Worm (Caenorhabditis elegans) whole organism, L3 larva: Measurements from ENCODE around the gene Y56A3A.30.

Experiments
- ZK546.5 ChIP-seq: sonication (generic microtip); optimal IDR thresholded peaks from 2 replicates; lab custom pipeline; 2017; ENCODE audit warnings: missing biosample characterization, missing genetic modification characterization
- elt-2 ChIP-seq: sonication (generic microtip); optimal IDR thresholded peaks from 2 replicates; lab custom pipeline; 2016; ENCODE audit warnings: missing genetic modification reagents, mild to moderate bottlenecking, missing genetic modification characterization, missing compliant biosample characterization
- fos-1 ChIP-seq: fragments of 150-350 bp; optimal IDR thresholded peaks from 2 replicates; lab custom pipeline; 2014; ENCODE audit warnings: missing biosample characterization, missing genetic modification characterization
- lin-15B ChIP-seq: fragments of 150-350 bp; optimal IDR thresholded peaks from 2 replicates; lab custom pipeline; 2014; ENCODE audit warnings: missing biosample characterization, missing genetic modification characterization
- lin-39 ChIP-seq: fragments of 150-350 bp; optimal IDR thresholded peaks from 2 replicates; lab custom pipeline; 2018; ENCODE audit warnings: missing biosample characterization, missing genetic modification reagents, missing genetic modification characterization
- mdl-1 ChIP-seq: fragments of 150-350 bp; optimal IDR thresholded peaks from 2 replicates; lab custom pipeline; 2014; ENCODE audit warnings: missing biosample characterization, missing genetic modification characterization
- nhr-237 ChIP-seq: fragments of 150-350 bp; optimal IDR thresholded peaks from 2 replicates; lab custom pipeline; 2014; ENCODE audit warnings: missing biosample characterization, missing genetic modification characterization
- nhr-28 ChIP-seq: fragments of 150-350 bp; optimal IDR thresholded peaks from 2 replicates; lab custom pipeline; 2014; ENCODE audit warnings: missing biosample characterization, missing genetic modification characterization
- nhr-76 ChIP-seq: fragments of 150-350 bp; sonication (generic microtip); optimal IDR thresholded peaks from 5 replicates; lab custom pipeline; 2014; ENCODE audit warnings: missing biosample characterization, missing genetic modification characterization
- pha-4 ChIP-seq: fragments of 150-350 bp; optimal IDR thresholded peaks from 2 replicates; lab custom pipeline; 2014; ENCODE audit warnings: missing biosample characterization, missing genetic modification reagents, missing genetic modification characterization
- snpc-4 ChIP-seq: fragments of 150-350 bp; optimal IDR thresholded peaks from 2 replicates; lab custom pipeline; 2014; ENCODE audit warnings: missing biosample characterization, missing genetic modification characterization
- unc-62 ChIP-seq: fragments of 150-350 bp; sonication (generic microtip); optimal IDR thresholded peaks from 4 replicates; lab custom pipeline; 2014; ENCODE audit warnings: missing biosample characterization, missing genetic modification reagents, missing genetic modification characterization
- zag-1 ChIP-seq: fragments of 150-350 bp; optimal IDR thresholded peaks from 2 replicates; lab custom pipeline; 2014; ENCODE audit warnings: missing biosample characterization, missing genetic modification characterization

DNA sequence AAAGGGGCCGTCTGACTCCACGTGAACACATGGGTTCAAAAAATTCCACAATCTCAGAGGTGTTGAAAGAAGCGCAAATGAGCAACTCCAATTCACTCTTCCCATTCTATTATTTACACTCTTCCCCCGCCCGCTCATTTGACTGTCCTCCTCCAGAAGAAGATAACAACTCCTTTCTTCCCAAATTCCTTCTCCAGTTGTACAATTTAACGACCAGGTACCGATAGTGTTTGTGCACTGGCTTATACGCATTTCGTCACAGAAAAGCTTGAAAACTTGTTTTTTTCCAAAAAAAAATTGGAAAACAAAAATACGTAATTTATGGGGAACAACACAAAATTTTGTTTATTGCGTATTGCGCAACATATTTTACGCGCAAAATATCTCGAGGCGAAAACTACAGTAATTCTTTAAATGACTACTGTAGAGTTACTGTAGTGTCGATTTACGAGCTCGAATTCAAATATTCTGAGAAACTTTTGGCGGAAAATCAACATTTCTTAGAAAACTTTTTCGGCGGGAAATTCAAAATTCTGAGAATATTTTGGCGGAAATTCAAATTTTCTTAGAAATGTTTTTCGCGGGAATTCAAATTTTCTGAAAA is 29.5 kb downstream of the Y56A3A.30 start:
- TF ChIP-seq nhr-237 (tag; lab: Kevin White, UChicago) (no peak), lin-15B (tag; lab: Kevin White, UChicago) (no peak), nhr-76 (no peak), unc-62 (GFP tag; lab: Kevin White, UChicago) (no peak), nhr-28 (tag; lab: Kevin White, UChicago) (no peak), pha-4 (tag; lab: Kevin White, UChicago) (peak; percentile 37), fos-1 (tag; lab: Kevin White, UChicago) (no peak), ZK546.5 (tag; lab: Kevin White, UChicago) (no peak), zag-1 (tag; lab: Kevin White, UChicago) (no peak), lin-39 (tag; lab: Kevin White, UChicago) (no peak), mdl-1 (no peak), elt-2 (peak; percentile 40), snpc-4 (tag; lab: Kevin White, UChicago) (no peak)
